Worm (Caenorhabditis elegans) whole organism, early embryonic: ENCODE data around the gene npr-26.

Experiments used
- B0310.2 ChIP-seq: sonication (generic microtip); optimal IDR thresholded peaks from 2 replicates; lab custom pipeline; 2016; ENCODE audit warnings: mild to moderate bottlenecking, missing genetic modification characterization, missing compliant biosample characterization
- F13C5.2 ChIP-seq: sonication (generic microtip); optimal IDR thresholded peaks from 2 replicates; lab custom pipeline; 2017; ENCODE audit warnings: mild to moderate bottlenecking, missing genetic modification characterization, inconsistent platforms, missing compliant biosample characterization
- ama-1 ChIP-seq: fragments of 150-350 bp; optimal IDR thresholded peaks from 2 replicates; lab custom pipeline; 2014
- ceh-36 ChIP-seq: sonication (generic microtip); optimal IDR thresholded peaks from 2 replicates; lab custom pipeline; 2016; ENCODE audit warnings: missing genetic modification characterization, inconsistent platforms, missing compliant biosample characterization
- ets-7 ChIP-seq: sonication (generic microtip); optimal IDR thresholded peaks from 2 replicates; lab custom pipeline; 2016; ENCODE audit warnings: missing genotype, missing genetic modification characterization, missing compliant biosample characterization
- flt-1 ChIP-seq: fragments of 200-800 bp; sonication (Bioruptor generic); IDR thresholded peaks from 2 replicates; pipeline ENCODE4 v1.3.6; 2022; ENCODE audit warnings: missing genetic modification characterization, missing compliant biosample characterization
- hmbx-1 ChIP-seq: sonication (generic microtip); optimal IDR thresholded peaks from 2 replicates; lab custom pipeline; 2016; ENCODE audit warnings: mild to moderate bottlenecking, missing genetic modification characterization, missing compliant biosample characterization
- hmg-4 ChIP-seq: fragments of 200-800 bp; sonication (Bioruptor generic); optimal IDR thresholded peaks from 2 replicates; lab custom pipeline; 2018; ENCODE audit warnings: mild to moderate bottlenecking, missing genetic modification characterization, missing compliant biosample characterization
- scrt-1 ChIP-seq: fragments of 200-800 bp; sonication (Bioruptor generic); IDR thresholded peaks from 2 replicates; pipeline ENCODE4 v1.3.6; 2022; ENCODE audit warnings: missing genetic modification characterization, missing compliant biosample characterization
- sea-1 ChIP-seq: fragments of 200-800 bp; sonication (Bioruptor generic); conservative IDR thresholded peaks from 2 replicates; pipeline ENCODE4 v1.3.6; 2022; ENCODE audit warnings: missing genetic modification characterization, missing compliant biosample characterization
- tbx-11 ChIP-seq: fragments of 200-800 bp; sonication (Bioruptor generic); IDR thresholded peaks from 2 replicates; pipeline ENCODE4 v1.3.6; 2022; ENCODE audit warnings: missing genetic modification characterization, missing compliant biosample characterization
- tra-4 ChIP-seq: sonication (generic microtip); optimal IDR thresholded peaks from 2 replicates; lab custom pipeline; 2017; ENCODE audit warnings: missing genetic modification characterization, missing compliant biosample characterization

- no peak for TF ChIP-seq sea-1 (GFP tag; lab: Robert Waterston, UW)
- no peak for TF ChIP-seq ceh-36 (tag; lab: Kevin White, UChicago)
- no peak for TF ChIP-seq tra-4 (tag; lab: Kevin White, UChicago)
- TF ChIP-seq ama-1 (lab: Kevin White, UChicago), result no peak
- no peak for TF ChIP-seq B0310.2 (tag; lab: Kevin White, UChicago)
- no peak for TF ChIP-seq flt-1 (GFP tag; lab: Robert Waterston, UW)
- no peak for TF ChIP-seq hmbx-1 (tag; lab: Kevin White, UChicago)
- TF ChIP-seq F13C5.2 (tag; lab: Kevin White, UChicago), result no peak
- no peak for TF ChIP-seq tbx-11 (GFP tag; lab: Robert Waterston, UW)
- no peak for TF ChIP-seq ets-7
- TF ChIP-seq hmg-4 (GFP tag; lab: Kevin White, UChicago), result no peak
- no peak for TF ChIP-seq scrt-1 (GFP tag; lab: Robert Waterston, UW)
These were observed 10.6 kb downstream of the npr-26 start, which contains the start of gene T02D1.7 for ce11 chrIV:17407025-17407424.
